Worm (Caenorhabditis elegans) whole organism, L2 larva: ENCODE results near the gene F40C5.2.

ENCODE experiments used
- R02D3.7 ChIP-seq: fragments of 150-350 bp; optimal IDR thresholded peaks from 2 replicates; lab custom pipeline; 2014; ENCODE audit warnings: missing biosample characterization, missing genetic modification characterization
- ZK546.5 ChIP-seq: sonication (generic microtip); optimal IDR thresholded peaks from 2 replicates; lab custom pipeline; 2017; ENCODE audit warnings: missing biosample characterization, missing genetic modification characterization
- fos-1 ChIP-seq: fragments of 150-350 bp; optimal IDR thresholded peaks from 2 replicates; lab custom pipeline; 2014; ENCODE audit warnings: missing biosample characterization, missing genetic modification characterization
- mab-5 ChIP-seq: fragments of 150-350 bp; optimal IDR thresholded peaks from 2 replicates; lab custom pipeline; 2014; ENCODE audit warnings: missing biosample characterization, missing genetic modification characterization
- mdl-1 ChIP-seq, 2 experiments: fragments of 150-350 bp in 1 of 2; sonication (generic microtip) in 1 of 2; optimal IDR thresholded peaks; 2 replicates each; lab custom pipeline; 2017; ENCODE audit warnings: missing biosample characterization in 2 of 2, missing genetic modification characterization in 2 of 2
- nhr-11 ChIP-seq: fragments of 150-350 bp; optimal IDR thresholded peaks from 2 replicates; lab custom pipeline; 2014; ENCODE audit warnings: missing biosample characterization, missing genetic modification characterization
- nhr-12 ChIP-seq: fragments of 150-350 bp; optimal IDR thresholded peaks from 2 replicates; lab custom pipeline; 2014; ENCODE audit warnings: missing biosample characterization, missing genetic modification characterization
- nhr-25 ChIP-seq: fragments of 150-350 bp; sonication (generic microtip); optimal IDR thresholded peaks from 3 replicates; lab custom pipeline; 2014; ENCODE audit warnings: missing biosample characterization, missing genetic modification characterization
- snpc-4 ChIP-seq: fragments of 150-350 bp; optimal IDR thresholded peaks from 2 replicates; lab custom pipeline; 2014; ENCODE audit warnings: missing biosample characterization, missing genetic modification characterization
- unc-39 ChIP-seq: fragments of 150-350 bp; optimal IDR thresholded peaks from 2 replicates; lab custom pipeline; 2014; ENCODE audit warnings: missing biosample characterization, missing genetic modification characterization
- ztf-11 ChIP-seq: sonication (generic microtip); optimal IDR thresholded peaks from 2 replicates; lab custom pipeline; 2017; ENCODE audit warnings: missing biosample characterization, missing genetic modification characterization
- ztf-4 ChIP-seq: fragments of 150-350 bp; optimal IDR thresholded peaks from 2 replicates; lab custom pipeline; 2014; ENCODE audit warnings: missing biosample characterization, missing genetic modification characterization

ce11 chrV:3579795-3580194 lies 9.0 kb downstream of the F40C5.2 start:
- TF ChIP-seq fos-1, result peak; percentile 64
- TF ChIP-seq ztf-11 (tag; lab: Kevin White, UChicago), result no peak
- no peak for TF ChIP-seq nhr-12
- TF ChIP-seq nhr-11 (tag; lab: Kevin White, UChicago), result no peak
- TF ChIP-seq ztf-4 (tag; lab: Kevin White, UChicago), result no peak
- TF ChIP-seq ZK546.5, result no peak
- no peak for TF ChIP-seq mab-5 (tag; lab: Kevin White, UChicago)
- TF ChIP-seq unc-39 (tag; lab: Kevin White, UChicago), result no peak
- no peak for TF ChIP-seq R02D3.7
- no peak for TF ChIP-seq nhr-25
- no peak for TF ChIP-seq mdl-1 (tag; optimal IDR thresholded peaks at IDR 0.05; lab: Kevin White, UChicago)
- peak; percentile 42 for TF ChIP-seq snpc-4 (tag; lab: Kevin White, UChicago)
